Fruit fly (Drosophila melanogaster) whole organism, embryonic: Measurements from ENCODE around the gene CG12171.
A peak's percentile ranks its signal among the peaks of the same experiment; 100 is the strongest.

ENCODE experiments used
- Atf3 ChIP-seq: fragments of 200-800 bp; sonication (Bioruptor generic); optimal IDR thresholded peaks from 3 replicates; lab custom pipeline; 2016; ENCODE audit warnings: missing biosample characterization, missing genetic modification characterization
- CG10654 ChIP-seq: fragments of 200-800 bp; sonication (Bioruptor generic); optimal IDR thresholded peaks from 2 replicates; lab custom pipeline; 2016; ENCODE audit warnings: missing biosample characterization, missing genetic modification characterization
- CG11093 ChIP-seq: fragments of 200-800 bp; sonication (Bioruptor generic); IDR thresholded peaks from 3 replicates; pipeline ENCODE4 v1.3.6; 2022; ENCODE audit warnings: missing biosample characterization, missing genetic modification characterization
- CG12236 ChIP-seq: fragments of 200-800 bp; sonication (Bioruptor generic); optimal IDR thresholded peaks from 2 replicates; lab custom pipeline; 2016; ENCODE audit warnings: missing biosample characterization, missing genetic modification characterization
- CG12659 ChIP-seq: fragments of 200-800 bp; sonication (Bioruptor generic); optimal IDR thresholded peaks from 3 replicates; lab custom pipeline; 2017; ENCODE audit warnings: mild to moderate bottlenecking, missing biosample characterization, missing genetic modification reagents, missing genetic modification characterization
- CG12942 ChIP-seq: fragments of 200-800 bp; sonication (Bioruptor generic); optimal IDR thresholded peaks from 3 replicates; lab custom pipeline; 2016; ENCODE audit warnings: missing biosample characterization, missing genetic modification characterization
- CG14860 ChIP-seq: fragments of 200-800 bp; sonication (Bioruptor generic); IDR thresholded peaks from 3 replicates; pipeline ENCODE4 v1.3.6; 2022; ENCODE audit warnings: missing biosample characterization, missing genetic modification characterization; ENCODE audit not compliant: partially characterized antibody
- CG1603 ChIP-seq: fragments of 200-800 bp; sonication (Bioruptor generic); optimal IDR thresholded peaks from 2 replicates; lab custom pipeline; 2019; ENCODE audit warnings: missing biosample characterization, mild to moderate bottlenecking, missing genetic modification characterization, moderate library complexity
- CG17568 ChIP-seq: fragments of 200-800 bp; sonication (Bioruptor generic); optimal IDR thresholded peaks from 2 replicates; lab custom pipeline; 2018; ENCODE audit warnings: missing biosample characterization, mild to moderate bottlenecking, missing genetic modification characterization, moderate library complexity
- CG17802 ChIP-seq: fragments of 200-800 bp; sonication (Bioruptor generic); optimal IDR thresholded peaks from 2 replicates; lab custom pipeline; 2018; ENCODE audit warnings: missing biosample characterization, mild to moderate bottlenecking, missing genetic modification characterization, moderate library complexity
- CG17912 ChIP-seq: fragments of 200-800 bp; sonication (Bioruptor generic); optimal IDR thresholded peaks from 2 replicates; lab custom pipeline; 2018; ENCODE audit warnings: missing biosample characterization, mild to moderate bottlenecking, missing genetic modification characterization
- CG18599 ChIP-seq: fragments of 200-800 bp; sonication (Bioruptor generic); optimal IDR thresholded peaks from 3 replicates; lab custom pipeline; 2017; ENCODE audit warnings: missing biosample characterization, missing genetic modification characterization, mild to moderate bottlenecking, moderate library complexity, missing genetic modification reagents
- CG2116 ChIP-seq: fragments of 200-800 bp; sonication (Bioruptor generic); optimal IDR thresholded peaks from 3 replicates; lab custom pipeline; 2018; ENCODE audit warnings: missing biosample characterization, mild to moderate bottlenecking, missing genetic modification characterization
- CG2875 ChIP-seq: fragments of 200-800 bp; sonication (Bioruptor generic); optimal IDR thresholded peaks from 2 replicates; lab custom pipeline; 2017; ENCODE audit warnings: missing biosample characterization, mild to moderate bottlenecking, missing genetic modification characterization, missing genetic modification reagents
- CG3407 ChIP-seq: fragments of 200-800 bp; sonication (Bioruptor generic); optimal IDR thresholded peaks from 2 replicates; lab custom pipeline; 2018; ENCODE audit warnings: missing biosample characterization, mild to moderate bottlenecking, missing genetic modification characterization
- CG3726 ChIP-seq: fragments of 200-800 bp; sonication (Bioruptor generic); IDR thresholded peaks from 3 replicates; pipeline ENCODE4, ENCODE4 v1.3.6; 2022; ENCODE audit warnings: missing biosample characterization, missing genetic modification characterization
- CG4404 ChIP-seq: fragments of 200-800 bp; sonication (Bioruptor generic); IDR thresholded peaks from 2 replicates; pipeline ENCODE4 v1.3.6; 2022; ENCODE audit warnings: missing biosample characterization, missing genetic modification characterization
- CG4707 ChIP-seq: fragments of 200-800 bp; sonication (Bioruptor generic); optimal IDR thresholded peaks from 2 replicates; lab custom pipeline; 2018; ENCODE audit warnings: missing biosample characterization, mild to moderate bottlenecking, missing genetic modification characterization, moderate library complexity
- CG6689 ChIP-seq: fragments of 200-800 bp; sonication (Bioruptor generic); IDR thresholded peaks from 2 replicates; pipeline ENCODE4 v1.3.6; 2022; ENCODE audit warnings: missing biosample characterization, missing genetic modification characterization
- CG6854 ChIP-seq: fragments of 200-800 bp; sonication (Bioruptor generic); optimal IDR thresholded peaks from 3 replicates; lab custom pipeline; 2017; ENCODE audit warnings: missing biosample characterization, mild to moderate bottlenecking, missing genetic modification characterization
- CG7357 ChIP-seq: fragments of 200-800 bp; sonication (Bioruptor generic); IDR thresholded peaks from 3 replicates; pipeline ENCODE4 v1.3.6; 2022; ENCODE audit warnings: missing biosample characterization, missing genetic modification characterization
- CG7928 ChIP-seq: fragments of 200-800 bp; sonication (Bioruptor generic); optimal IDR thresholded peaks from 2 replicates; lab custom pipeline; 2017; ENCODE audit warnings: missing biosample characterization, mild to moderate bottlenecking, missing genetic modification characterization
- CG8388 ChIP-seq: fragments of 200-800 bp; sonication (Bioruptor generic); optimal IDR thresholded peaks from 2 replicates; lab custom pipeline; 2019; ENCODE audit warnings: missing biosample characterization, mild to moderate bottlenecking, missing genetic modification characterization, moderate library complexity
- CG9727 ChIP-seq: fragments of 200-800 bp; sonication (Bioruptor generic); optimal IDR thresholded peaks from 3 replicates; lab custom pipeline; 2017; ENCODE audit warnings: missing biosample characterization, mild to moderate bottlenecking, missing genetic modification characterization
- CG9817 ChIP-seq: fragments of 200-800 bp; sonication (Bioruptor generic); optimal IDR thresholded peaks from 2 replicates; lab custom pipeline; 2018; ENCODE audit warnings: missing biosample characterization, mild to moderate bottlenecking, missing genetic modification characterization, moderate library complexity
- Camta ChIP-seq: fragments of 200-800 bp; sonication (Bioruptor generic); optimal IDR thresholded peaks from 2 replicates; lab custom pipeline; 2016; ENCODE audit warnings: missing biosample characterization, missing genetic modification characterization
- CkIIα-i1 ChIP-seq: fragments of 200-800 bp; sonication (Bioruptor generic); IDR thresholded peaks from 2 replicates; pipeline ENCODE4 v1.3.6; 2022; ENCODE audit warnings: missing biosample characterization, missing genetic modification characterization
- CrebB ChIP-seq: fragments of 200-800 bp; sonication (Bioruptor generic); optimal IDR thresholded peaks from 3 replicates; lab custom pipeline; 2018; ENCODE audit warnings: missing biosample characterization, mild to moderate bottlenecking, missing genetic modification characterization
- Doc2 ChIP-seq: fragments of 200-800 bp; sonication (Bioruptor generic); IDR thresholded peaks from 2 replicates; pipeline ENCODE4 v1.3.6; 2022; ENCODE audit warnings: missing biosample characterization, missing genetic modification characterization
- NC2α ChIP-seq: fragments of 200-800 bp; sonication (Bioruptor generic); optimal IDR thresholded peaks from 2 replicates; lab custom pipeline; 2016; ENCODE audit warnings: missing biosample characterization, missing genetic modification characterization
- Neu2 ChIP-seq: fragments of 200-800 bp; sonication (Bioruptor generic); optimal IDR thresholded peaks from 3 replicates; lab custom pipeline; 2016; ENCODE audit warnings: missing biosample characterization, missing genetic modification characterization, borderline replicate concordance
- Nf-YC ChIP-seq: fragments of 200-800 bp; optimal IDR thresholded peaks from 3 replicates; lab custom pipeline; 2019; ENCODE audit warnings: missing biosample characterization, mild to moderate bottlenecking, missing genetic modification characterization, moderate library complexity
- Sox102F ChIP-seq: fragments of 200-800 bp; sonication (Bioruptor generic); optimal IDR thresholded peaks from 2 replicates; lab custom pipeline; 2018; ENCODE audit warnings: missing biosample characterization, mild to moderate bottlenecking, missing genetic modification characterization, moderate library complexity
- Sry-β ChIP-seq: fragments of 200-800 bp; sonication (Bioruptor generic); optimal IDR thresholded peaks from 2 replicates; lab custom pipeline; 2018; ENCODE audit warnings: missing biosample characterization, mild to moderate bottlenecking, missing genetic modification characterization, moderate library complexity
- dimm ChIP-seq: fragments of 200-800 bp; sonication (Bioruptor generic); IDR thresholded peaks from 2 replicates; pipeline ENCODE4 v1.3.6; 2022; ENCODE audit warnings: missing biosample characterization, missing genetic modification characterization
- dmrt11E ChIP-seq: fragments of 200-800 bp; sonication (Bioruptor generic); optimal IDR thresholded peaks from 3 replicates; lab custom pipeline; 2018; ENCODE audit warnings: missing biosample characterization, mild to moderate bottlenecking, missing genetic modification characterization, moderate library complexity
- eve ChIP-seq, 2 experiments: fragments of >200 bp; optimal IDR thresholded peaks; 2 replicates each; lab custom pipeline; 2017; ENCODE audit warnings: missing biosample characterization in 2 of 2, missing genetic modification characterization in 2 of 2
- fd3F ChIP-seq: fragments of 200-800 bp; sonication (Bioruptor generic); optimal IDR thresholded peaks from 2 replicates; lab custom pipeline; 2018; ENCODE audit warnings: missing biosample characterization, mild to moderate bottlenecking, missing genetic modification characterization, moderate library complexity
- hb ChIP-seq: fragments of 200-800 bp; sonication (Bioruptor generic); IDR thresholded peaks from 3 replicates; pipeline ENCODE4 v1.3.6; 2022; ENCODE audit warnings: missing biosample characterization, missing genetic modification characterization; ENCODE audit not compliant: partially characterized antibody
- lbe ChIP-seq: fragments of 200-800 bp; sonication (Bioruptor generic); optimal IDR thresholded peaks from 2 replicates; lab custom pipeline; 2016; ENCODE audit warnings: missing biosample characterization, mild to moderate bottlenecking, missing genetic modification characterization
- mam ChIP-seq: fragments of 200-800 bp; sonication (Bioruptor generic); optimal IDR thresholded peaks from 3 replicates; lab custom pipeline; 2016; ENCODE audit warnings: missing biosample characterization, missing genetic modification characterization
- nmo ChIP-seq: fragments of 200-800 bp; sonication (Bioruptor generic); optimal IDR thresholded peaks from 2 replicates; lab custom pipeline; 2018; ENCODE audit warnings: missing biosample characterization, mild to moderate bottlenecking, missing genetic modification characterization, moderate library complexity
- p53 ChIP-seq: fragments of 200-800 bp; sonication (Bioruptor generic); optimal IDR thresholded peaks from 2 replicates; lab custom pipeline; 2016; ENCODE audit warnings: missing biosample characterization, missing genetic modification characterization
- pan ChIP-seq, 4 experiments: fragments of >200 bp in 3 of 4; fragments of 200-800 bp in 1 of 4; sonication (Bioruptor generic) in 1 of 4; optimal IDR thresholded peaks in 3 of 4; IDR thresholded peaks in 1 of 4; 2 replicates each; pipeline versions ENCODE4 v1.3.6 to Lab custom; 2017 to 2022; ENCODE audit warnings: missing biosample characterization in 2 of 4, missing genetic modification characterization in 2 of 4, mixed read lengths in 1 of 4
- pfk ChIP-seq: fragments of 200-800 bp; sonication (Bioruptor generic); optimal IDR thresholded peaks from 2 replicates; lab custom pipeline; 2018; ENCODE audit warnings: missing biosample characterization, mild to moderate bottlenecking, missing genetic modification characterization, moderate library complexity
- pum ChIP-seq: fragments of 200-800 bp; sonication (Bioruptor generic); optimal IDR thresholded peaks from 2 replicates; lab custom pipeline; 2016; ENCODE audit warnings: missing biosample characterization, missing genetic modification characterization
- salm ChIP-seq: fragments of 200-800 bp; sonication (Bioruptor generic); optimal IDR thresholded peaks from 2 replicates; lab custom pipeline; 2018; ENCODE audit warnings: missing biosample characterization, mild to moderate bottlenecking, missing genetic modification characterization
- tna ChIP-seq: fragments of 200-800 bp; sonication (Bioruptor generic); IDR thresholded peaks from 2 replicates; pipeline ENCODE4 v1.3.6; 2022; ENCODE audit warnings: missing biosample characterization, missing genetic modification characterization; ENCODE audit not compliant: partially characterized antibody
- twi ChIP-seq: fragments of 200-800 bp; optimal IDR thresholded peaks from 2 replicates; lab custom pipeline; 2019; ENCODE audit warnings: missing biosample characterization, mild to moderate bottlenecking, missing genetic modification characterization, moderate library complexity
- wor ChIP-seq: fragments of 200-800 bp; sonication (Bioruptor generic); IDR thresholded peaks from 2 replicates; pipeline ENCODE4 v1.3.6; 2022; ENCODE audit warnings: missing biosample characterization, missing genetic modification characterization

The CG12171 gene

dm6 chr3R:5606477-5606876, 26.9 kb upstream of the CG12171 start, which contains the start of gene asl (continued):
- TF ChIP-seq CG8388 (GFP tag; lab: Kevin White, UChicago) (peak; percentile 57), CG6854 (GFP tag; lab: Kevin White, UChicago) (no peak), CG2116 (peak; percentile 85), fd3F (GFP tag; lab: Kevin White, UChicago) (peak; percentile 25), CkIIα-i1 (GFP tag; lab: Robert Waterston, UW) (no peak), Camta (GFP tag; lab: Kevin White, UChicago) (peak; percentile 56), dmrt11E (peak; percentile 65), CG2875 (GFP tag; lab: Kevin White, UChicago) (peak; percentile 11), twi (tag; lab: Kevin White, UChicago) (peak; percentile 62), CG3407 (GFP tag; lab: Kevin White, UChicago) (no peak), CG12942 (peak; percentile 4), CG9817 (tag; lab: Kevin White, UChicago) (peak; percentile 77), CG12659 (GFP tag; lab: Kevin White, UChicago) (peak; percentile 88), CG17802 (tag; lab: Kevin White, UChicago) (peak; percentile 90), Doc2 (GFP tag; lab: Robert Waterston, UW) (no peak), CG7357 (GFP tag; lab: Robert Waterston, UW) (peak; percentile 97), pum (GFP tag; lab: Kevin White, UChicago) (peak; percentile 33), Sry-β (peak; percentile 19), Nf-YC (tag; lab: Kevin White, UChicago) (peak; percentile 68), Atf3 (no peak), CG6689 (GFP tag; lab: Robert Waterston, UW) (peak; percentile 67), CG4707 (peak; percentile 37), CG3726 (GFP tag; lab: Robert Waterston, UW) (no peak), CG14860 (GFP tag; lab: Robert Waterston, UW) (no peak), pfk (GFP tag; lab: Kevin White, UChicago) (no peak), salm (no peak), Neu2 (GFP tag; lab: Kevin White, UChicago) (no peak), CG18599 (GFP tag; lab: Kevin White, UChicago) (no peak), CG12236 (no peak), eve (GFP tag; optimal IDR thresholded peaks at IDR 0.05; lab: Kevin White, UChicago) (no peak), NC2α (no peak), Sox102F (GFP tag; lab: Kevin White, UChicago) (no peak), nmo (GFP tag; lab: Kevin White, UChicago) (peak; percentile 81), CG17912 (peak; percentile 59), CG7928 (GFP tag; lab: Kevin White, UChicago) (no peak), pan (optimal IDR thresholded peaks at IDR 0.05; lab: Kevin White, UChicago) (no peak), pan (GFP tag; optimal IDR thresholded peaks at IDR 0.05 in 1 of 2, IDR thresholded peaks at IDR 0.05 in 1 of 2) (peak in 1 of 2 experiments; percentile 47), p53 (GFP tag; lab: Kevin White, UChicago) (no peak), CG1603 (tag; lab: Kevin White, UChicago) (peak; percentile 79), dimm (GFP tag; lab: Robert Waterston, UW) (no peak), hb (GFP tag; lab: Robert Waterston, UW) (no peak), CrebB (tag; lab: Kevin White, UChicago) (peak; percentile 33), CG4404 (GFP tag; lab: Robert Waterston, UW) (no peak), lbe (peak; percentile 41), CG9727 (GFP tag; lab: Kevin White, UChicago) (peak; percentile 41), CG11093 (no peak), CG17568 (GFP tag; lab: Kevin White, UChicago) (no peak), CG10654 (GFP tag; lab: Kevin White, UChicago) (peak; percentile 17), wor (no peak), tna (GFP tag; lab: Robert Waterston, UW) (no peak), mam (GFP tag; lab: Kevin White, UChicago) (peak; percentile 44)
